Worm (Caenorhabditis elegans): ENCODE results near the gene D2045.9.

D2045.9 gene

DNA sequence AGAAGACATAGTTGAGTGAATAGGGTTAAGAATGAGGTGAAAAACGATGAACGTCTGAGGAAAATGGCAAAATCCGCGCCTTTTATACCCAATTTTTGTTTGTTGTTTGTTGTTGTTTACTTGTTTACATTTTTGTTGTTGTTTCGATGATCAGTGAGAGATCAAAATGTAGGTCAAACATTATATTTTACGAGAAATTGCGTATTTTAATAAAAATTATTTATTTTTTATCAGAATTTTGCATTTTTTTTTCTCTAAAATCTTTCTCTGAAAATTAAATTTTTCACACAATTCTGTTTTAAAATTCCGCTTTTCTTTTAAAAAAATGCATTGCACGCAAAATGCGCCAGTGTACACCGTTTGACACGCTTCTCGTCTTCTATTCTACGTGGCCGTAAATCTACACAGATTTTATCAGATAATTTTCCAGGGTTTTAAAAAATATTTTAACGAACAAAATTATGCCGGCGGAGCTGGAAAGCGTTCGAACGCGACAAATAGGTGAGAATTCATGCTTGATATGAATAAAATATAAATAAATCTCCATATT is 31.7 kb downstream of the D2045.9 start, which contains the start of the genes sip-1 and sly-1 (continued):
- TF ChIP-seq ceh-82 (tag; optimal IDR thresholded peaks at IDR 0.05): no peak
- TF ChIP-seq ceh-28 (tag; optimal IDR thresholded peaks at IDR 0.05): no peak
- TF ChIP-seq nhr-111 (GFP tag; optimal IDR thresholded peaks at IDR 0.05): no peak
- peak; percentile 40 for TF ChIP-seq spr-1 (tag; optimal IDR thresholded peaks at IDR 0.05)
- TF ChIP-seq lin-29 (GFP tag; IDR thresholded peaks at IDR 0.05): no peak
- TF ChIP-seq Y75B8A.6 (GFP tag; IDR thresholded peaks at IDR 0.05): no peak
- no peak for TF ChIP-seq ZK546.5 (tag; optimal IDR thresholded peaks at IDR 0.05)
- TF ChIP-seq Y48G9A.11 (GFP tag; IDR thresholded peaks at IDR 0.05): no peak
- no peak for TF ChIP-seq cey-2 (tag; optimal IDR thresholded peaks at IDR 0.05; ENCODE audit: borderline replicate concordance, insufficient read depth)
- no peak for TF ChIP-seq spr-3 (GFP tag; optimal IDR thresholded peaks at IDR 0.05)
- TF ChIP-seq unc-39 (tag; optimal IDR thresholded peaks at IDR 0.05): no peak
- TF ChIP-seq fkh-10 (GFP tag; optimal IDR thresholded peaks at IDR 0.05): no peak
- no peak for TF ChIP-seq nhr-237 (tag; optimal IDR thresholded peaks at IDR 0.05)
- TF ChIP-seq lin-15B (tag; optimal IDR thresholded peaks at IDR 0.05): peak; percentile 50
- TF ChIP-seq ceh-44 (GFP tag; IDR thresholded peaks at IDR 0.05): no peak
- TF ChIP-seq lin-1 (GFP tag; IDR thresholded peaks at IDR 0.05): no peak
- peak; percentile 69 for TF ChIP-seq nhr-28 (tag; optimal IDR thresholded peaks at IDR 0.05)
- TF ChIP-seq F10B5.3 (tag; optimal IDR thresholded peaks at IDR 0.05): no peak
- no peak for TF ChIP-seq madf-5 (GFP tag; IDR thresholded peaks at IDR 0.05)
- peak in 1 of 2 experiments; percentile 92 for TF ChIP-seq lsy-2 (tag; optimal IDR thresholded peaks at IDR 0.05)
- TF ChIP-seq mdl-1 (tag; optimal IDR thresholded peaks at IDR 0.05): no peak
- TF ChIP-seq jun-1 (tag; optimal IDR thresholded peaks at IDR 0.05): no peak
- TF ChIP-seq lim-7 (GFP tag; IDR thresholded peaks at IDR 0.05): no peak
- peak; percentile 81 for TF ChIP-seq nhr-6 (tag; optimal IDR thresholded peaks at IDR 0.05)
- no peak for TF ChIP-seq set-16 (GFP tag; IDR thresholded peaks at IDR 0.05)
- TF ChIP-seq lin-38 (GFP tag; IDR thresholded peaks at IDR 0.05): peak; percentile 90
- TF ChIP-seq zag-1 (tag; optimal IDR thresholded peaks at IDR 0.05): no peak
- peak; percentile 94 for TF ChIP-seq dpl-1 (GFP tag; optimal IDR thresholded peaks at IDR 0.05)
- TF ChIP-seq lin-13 (GFP tag; optimal IDR thresholded peaks at IDR 0.05): no peak
- TF ChIP-seq daf-19 (GFP tag; conservative IDR thresholded peaks at IDR 0.05): no peak
- peak; percentile 83 for TF ChIP-seq mep-1 (tag; optimal IDR thresholded peaks at IDR 0.05)
- TF ChIP-seq ztf-11 (tag; optimal IDR thresholded peaks at IDR 0.05): no peak
- TF ChIP-seq vab-7 (GFP tag; IDR thresholded peaks at IDR 0.05): no peak
- no peak for TF ChIP-seq lin-39 (tag; optimal IDR thresholded peaks at IDR 0.05)
- no peak for TF ChIP-seq aly-2 (tag; optimal IDR thresholded peaks at IDR 0.05)
- TF ChIP-seq nhr-42 (GFP tag; IDR thresholded peaks at IDR 0.05): no peak
- no peak for TF ChIP-seq Y105C5A.15 (GFP tag; IDR thresholded peaks at IDR 0.05)

DNA sequence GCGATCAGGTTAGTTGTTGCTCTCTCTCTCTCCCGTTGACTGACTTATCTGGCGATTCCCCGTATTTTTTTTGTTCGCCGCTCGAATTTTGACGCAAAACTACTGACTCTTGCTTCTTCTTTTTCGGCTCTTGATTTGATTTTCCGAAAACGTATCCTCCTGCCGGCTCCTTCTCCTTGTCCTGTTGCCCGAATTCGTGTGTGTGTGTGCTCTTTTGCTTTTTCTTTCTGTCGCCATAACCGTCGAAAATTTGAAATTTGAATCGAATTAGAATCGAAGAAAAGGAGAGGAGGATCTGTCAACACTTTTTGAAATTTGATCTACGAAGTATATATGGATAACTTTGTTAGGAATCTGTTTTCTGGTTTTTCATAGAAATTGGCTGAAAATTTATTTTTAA is 37.5 kb downstream of the D2045.9 start:
- TF ChIP-seq unc-130 (GFP tag; optimal IDR thresholded peaks at IDR 0.05): no peak
- no peak for TF ChIP-seq hlh-11 (tag; optimal IDR thresholded peaks at IDR 0.05)
- no peak for TF ChIP-seq ceh-82 (tag; optimal IDR thresholded peaks at IDR 0.05)
- no peak for TF ChIP-seq jun-1 (tag; optimal IDR thresholded peaks at IDR 0.05)
- TF ChIP-seq snpc-1.2 (GFP tag; IDR thresholded peaks at IDR 0.05): no peak
- no peak for TF ChIP-seq ZK337.2 (GFP tag; IDR thresholded peaks at IDR 0.05)
- TF ChIP-seq fkh-10 (GFP tag; optimal IDR thresholded peaks at IDR 0.05): peak; percentile 22
- TF ChIP-seq ama-1 (optimal IDR thresholded peaks at IDR 0.05): no peak

All from whole organism, L4 larva.